Worm (Caenorhabditis elegans): ENCODE results near the gene mig-13.

The mig-13 gene

DNA sequence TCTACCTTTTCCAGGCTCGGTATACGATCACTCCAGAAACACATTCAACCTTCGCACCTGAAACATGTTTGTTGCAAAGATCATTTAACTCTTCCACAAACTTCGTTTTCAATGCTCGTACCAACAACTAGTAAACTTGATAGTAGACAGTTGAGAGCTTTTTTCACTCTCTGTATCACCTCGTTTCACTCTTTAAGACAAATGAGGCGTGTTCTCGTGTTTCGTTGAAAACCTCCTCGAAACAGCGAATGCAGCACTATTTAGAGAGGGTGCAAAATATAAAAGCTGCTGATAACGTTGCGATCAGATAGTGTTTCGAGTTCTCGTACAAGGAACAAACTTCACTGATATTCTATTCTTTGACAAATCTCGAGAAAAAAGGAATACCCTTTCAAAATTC, 6.9 kb downstream of the mig-13 start, which contains the start of gene F43C9.1 (continued):
- TF ChIP-seq irx-1 (tag; optimal IDR thresholded peaks at IDR 0.05), result no peak
- TF ChIP-seq mep-1 (tag; optimal IDR thresholded peaks at IDR 0.05), result no peak
- no peak for TF ChIP-seq sup-37 (GFP tag; optimal IDR thresholded peaks at IDR 0.05)

DNA sequence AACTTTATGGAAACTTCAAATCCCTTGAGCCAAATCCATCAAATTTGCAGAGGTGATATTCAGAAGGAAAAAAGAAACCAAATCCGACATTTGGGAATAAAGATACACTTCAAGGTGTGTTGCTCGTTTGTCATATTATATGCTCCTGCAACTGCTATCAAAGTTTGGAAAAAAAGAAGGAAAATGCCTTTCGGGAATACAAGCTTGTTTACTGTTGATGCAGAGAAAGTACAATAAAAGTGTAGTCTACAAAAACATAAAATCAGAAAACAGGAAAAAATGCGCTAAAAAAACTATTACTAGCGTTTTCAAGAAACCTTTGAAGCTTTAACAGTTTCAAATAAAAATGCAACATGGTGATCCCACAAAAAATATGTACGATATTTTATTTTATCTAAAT, 9.3 kb downstream of the mig-13 start:
- no peak for TF ChIP-seq isw-1 (GFP tag; IDR thresholded peaks at IDR 0.05)
- no peak for TF ChIP-seq ceh-63 (GFP tag; optimal IDR thresholded peaks at IDR 0.05)

DNA sequence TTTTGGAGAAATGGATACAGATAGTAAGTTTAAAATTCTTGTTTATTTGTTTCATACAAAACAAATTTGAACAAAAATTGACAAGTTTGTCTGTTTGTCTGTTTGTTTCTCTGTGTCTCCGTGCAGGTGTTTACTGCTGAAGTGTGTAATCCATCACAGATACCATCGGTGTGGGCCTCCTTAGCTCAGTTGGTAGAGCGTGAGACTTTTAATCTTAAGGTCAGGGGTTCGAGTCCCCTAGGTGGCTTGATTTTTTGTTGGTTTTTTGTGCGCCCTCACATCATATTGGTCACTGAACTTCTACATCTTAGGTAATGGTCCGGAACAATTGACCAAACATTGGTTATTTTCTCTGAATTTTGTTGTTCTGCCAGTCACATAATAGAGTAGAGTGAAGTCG, 11.0 kb downstream of the mig-13 start:
- peak; percentile 44 for TF ChIP-seq nhr-19 (GFP tag; conservative IDR thresholded peaks at IDR 0.05)
- TF ChIP-seq nhr-11 (tag; optimal IDR thresholded peaks at IDR 0.05), result no peak
- peak; percentile 58 for TF ChIP-seq lir-3 (tag; optimal IDR thresholded peaks at IDR 0.05; ENCODE audit: poor library complexity)
- no peak for TF ChIP-seq egl-13 (tag; optimal IDR thresholded peaks at IDR 0.05)
- no peak for TF ChIP-seq ceh-88 (GFP tag; IDR thresholded peaks at IDR 0.05)
- TF ChIP-seq elt-3 (tag; optimal IDR thresholded peaks at IDR 0.05), result peak in 1 of 6 experiments; percentile 16
- no peak for TF ChIP-seq egl-27 (tag; optimal IDR thresholded peaks at IDR 0.05)
- peak in 1 of 3 experiments; percentile 13 for TF ChIP-seq ceh-82 (tag; optimal IDR thresholded peaks at IDR 0.05)
- TF ChIP-seq C34B4.2 (tag; optimal IDR thresholded peaks at IDR 0.05), result no peak
- TF ChIP-seq lin-15B (tag; optimal IDR thresholded peaks at IDR 0.05), result no peak
- peak; percentile 13 to 64 for TF ChIP-seq lin-35 (GFP tag; optimal IDR thresholded peaks at IDR 0.05)
- no peak for TF ChIP-seq ama-1 (optimal IDR thresholded peaks at IDR 0.05)
- peak; percentile 15 for TF ChIP-seq elt-2 (tag; optimal IDR thresholded peaks at IDR 0.05)
- no peak for TF ChIP-seq grh-1 (GFP tag; IDR thresholded peaks at IDR 0.05)
- no peak for TF ChIP-seq vab-15 (tag; optimal IDR thresholded peaks at IDR 0.05)
- peak; percentile 45 for TF ChIP-seq nhr-47 (tag; optimal IDR thresholded peaks at IDR 0.05)
- TF ChIP-seq mep-1 (tag; optimal IDR thresholded peaks at IDR 0.05), result peak; percentile 57
- TF ChIP-seq mef-2 (tag; optimal IDR thresholded peaks at IDR 0.05), result no peak
- TF ChIP-seq fkh-8 (tag; optimal IDR thresholded peaks at IDR 0.05), result no peak
- TF ChIP-seq pag-3 (tag; optimal IDR thresholded peaks at IDR 0.05; ENCODE audit: borderline replicate concordance, insufficient read depth), result no peak
- TF ChIP-seq blmp-1 (tag; optimal IDR thresholded peaks at IDR 0.05), result peak; percentile 26
- no peak for TF ChIP-seq pqm-1 (tag; optimal IDR thresholded peaks at IDR 0.05)
- peak in 1 of 2 experiments; percentile 42 for TF ChIP-seq mdl-1 (tag; optimal IDR thresholded peaks at IDR 0.05)
- TF ChIP-seq ceh-8 (GFP tag; optimal IDR thresholded peaks at IDR 0.05), result no peak
- TF ChIP-seq ces-1 (GFP tag; optimal IDR thresholded peaks at IDR 0.05), result no peak
- no peak for TF ChIP-seq ztf-4 (tag; optimal IDR thresholded peaks at IDR 0.05)
- TF ChIP-seq nhr-77 (tag; optimal IDR thresholded peaks at IDR 0.05), result peak; percentile 44
- TF ChIP-seq nhr-90 (tag; optimal IDR thresholded peaks at IDR 0.05; ENCODE audit: poor library complexity), result peak; percentile 56
- no peak for TF ChIP-seq F16B12.6 (tag; optimal IDR thresholded peaks at IDR 0.05)
- TF ChIP-seq nhr-71 (tag; optimal IDR thresholded peaks at IDR 0.05), result peak; percentile 62
- TF ChIP-seq swsn-7 (tag; optimal IDR thresholded peaks at IDR 0.05), result peak; percentile 25
- peak; percentile 52 for TF ChIP-seq lin-14 (GFP tag; optimal IDR thresholded peaks at IDR 0.05)
- TF ChIP-seq efl-1 (optimal IDR thresholded peaks at IDR 0.05), result peak in 1 of 2 experiments; percentile 23
- TF ChIP-seq efl-1 (GFP tag; optimal IDR thresholded peaks at IDR 0.05 in 1 of 2), result peak in 1 of 2 experiments; percentile 0
- no peak for TF ChIP-seq ztf-11 (tag; optimal IDR thresholded peaks at IDR 0.05)
- TF ChIP-seq mab-9 (GFP tag; IDR thresholded peaks at IDR 0.05), result no peak
- TF ChIP-seq unc-30 (tag; optimal IDR thresholded peaks at IDR 0.05), result no peak
- TF ChIP-seq fos-1 (tag; optimal IDR thresholded peaks at IDR 0.05), result no peak
- TF ChIP-seq unc-62 (GFP tag; optimal IDR thresholded peaks at IDR 0.05), result no peak
- no peak for TF ChIP-seq aha-1 (tag; optimal IDR thresholded peaks at IDR 0.05)
- no peak for TF ChIP-seq irx-1 (tag; optimal IDR thresholded peaks at IDR 0.05)
- no peak for TF ChIP-seq nhr-12 (tag; optimal IDR thresholded peaks at IDR 0.05)
- TF ChIP-seq nhr-85 (tag), result peak; percentile 73
- no peak for TF ChIP-seq pax-3 (tag; optimal IDR thresholded peaks at IDR 0.05)
- no peak for TF ChIP-seq sup-37 (GFP tag; optimal IDR thresholded peaks at IDR 0.05)
- peak in 1 of 3 experiments; percentile 23 for TF ChIP-seq dpl-1 (GFP tag; optimal IDR thresholded peaks at IDR 0.05)

Measured in whole organism, L1 larva.